Fruit fly (Drosophila melanogaster): Measurements from ENCODE around the gene CG4382.

The CG4382 gene

dm6 chr2L:9613006-9613690 lies 12.5 kb upstream of the CG4382 start, which contains the start of gene Trx2:
Trx2 (plus strand) TSS chr2L:9613166.
- TF ChIP-seq insv (optimal IDR thresholded peaks at IDR 0.05) (no peak), psq (optimal IDR thresholded peaks at IDR 0.05) (no peak), Sin3A (optimal IDR thresholded peaks at IDR 0.05) (no peak), Myc (optimal IDR thresholded peaks at IDR 0.05) (no peak), ttk (optimal IDR thresholded peaks at IDR 0.05) (no peak), h (optimal IDR thresholded peaks at IDR 0.05) (no peak)

dm6 chr2L:9612654-9613005 lies 12.0 kb upstream of the CG4382 start:
- TF ChIP-seq Sin3A (optimal IDR thresholded peaks at IDR 0.05) (no peak), ttk (optimal IDR thresholded peaks at IDR 0.05) (no peak), h (optimal IDR thresholded peaks at IDR 0.05) (no peak), Myc (optimal IDR thresholded peaks at IDR 0.05) (no peak), psq (optimal IDR thresholded peaks at IDR 0.05) (no peak), insv (optimal IDR thresholded peaks at IDR 0.05) (no peak)

dm6 chr2L:9609337-9609856 lies 8.7 kb upstream of the CG4382 start:
- TF ChIP-seq insv (optimal IDR thresholded peaks at IDR 0.05): no peak
- no peak for TF ChIP-seq Sin3A (optimal IDR thresholded peaks at IDR 0.05)
- TF ChIP-seq ttk (optimal IDR thresholded peaks at IDR 0.05): no peak
- TF ChIP-seq Myc (optimal IDR thresholded peaks at IDR 0.05): no peak
- TF ChIP-seq h (optimal IDR thresholded peaks at IDR 0.05): no peak
- no peak for TF ChIP-seq psq (optimal IDR thresholded peaks at IDR 0.05)

- TF ChIP-seq Sin3A (optimal IDR thresholded peaks at IDR 0.05): no peak
- no peak for TF ChIP-seq ttk (optimal IDR thresholded peaks at IDR 0.05)
- TF ChIP-seq h (optimal IDR thresholded peaks at IDR 0.05): no peak
- TF ChIP-seq insv (optimal IDR thresholded peaks at IDR 0.05): no peak
- no peak for TF ChIP-seq psq (optimal IDR thresholded peaks at IDR 0.05)
Measured at dm6 chr2L:9607997-9608563, 7.4 kb upstream of the CG4382 start, which contains the start of gene gcm2. gcm2 (plus strand) TSS chr2L:9608562.

- TF ChIP-seq h (optimal IDR thresholded peaks at IDR 0.05) (no peak), ttk (optimal IDR thresholded peaks at IDR 0.05) (no peak), Sin3A (optimal IDR thresholded peaks at IDR 0.05) (no peak), insv (optimal IDR thresholded peaks at IDR 0.05) (no peak), Myc (optimal IDR thresholded peaks at IDR 0.05) (no peak), psq (optimal IDR thresholded peaks at IDR 0.05) (no peak)
Measured at dm6 chr2L:9602103-9602502, 1.4 kb upstream of the CG4382 start.

- TF ChIP-seq h (optimal IDR thresholded peaks at IDR 0.05): no peak
- TF ChIP-seq Sin3A (optimal IDR thresholded peaks at IDR 0.05): no peak
- TF ChIP-seq insv (optimal IDR thresholded peaks at IDR 0.05): no peak
- no peak for TF ChIP-seq psq (optimal IDR thresholded peaks at IDR 0.05)
- no peak for TF ChIP-seq ttk (optimal IDR thresholded peaks at IDR 0.05)
- TF ChIP-seq Myc (optimal IDR thresholded peaks at IDR 0.05): no peak
Measured at dm6 chr2L:9601220-9601619, 548 bp upstream of the CG4382 start.

dm6 chr2L:9598390-9598789 lies 2.3 kb downstream of the CG4382 start:
- no peak for TF ChIP-seq Sin3A (optimal IDR thresholded peaks at IDR 0.05)

- TF ChIP-seq psq (optimal IDR thresholded peaks at IDR 0.05): no peak
- no peak for TF ChIP-seq insv (optimal IDR thresholded peaks at IDR 0.05)
- TF ChIP-seq ttk (optimal IDR thresholded peaks at IDR 0.05): no peak
- no peak for TF ChIP-seq Sin3A (optimal IDR thresholded peaks at IDR 0.05)
- TF ChIP-seq h (optimal IDR thresholded peaks at IDR 0.05): no peak
- TF ChIP-seq Myc (optimal IDR thresholded peaks at IDR 0.05): no peak
Measured at dm6 chr2L:9594625-9595300, 5.9 kb downstream of the CG4382 start.

dm6 chr2L:9591146-9591545 lies 9.5 kb downstream of the CG4382 start:
- TF ChIP-seq h (optimal IDR thresholded peaks at IDR 0.05) (no peak), insv (optimal IDR thresholded peaks at IDR 0.05) (no peak), Sin3A (optimal IDR thresholded peaks at IDR 0.05) (no peak), psq (optimal IDR thresholded peaks at IDR 0.05) (no peak), Myc (optimal IDR thresholded peaks at IDR 0.05) (no peak), ttk (optimal IDR thresholded peaks at IDR 0.05) (no peak)

- TF ChIP-seq Myc (optimal IDR thresholded peaks at IDR 0.05) (no peak), psq (optimal IDR thresholded peaks at IDR 0.05) (no peak), insv (optimal IDR thresholded peaks at IDR 0.05) (no peak), Sin3A (optimal IDR thresholded peaks at IDR 0.05) (no peak), ttk (optimal IDR thresholded peaks at IDR 0.05) (no peak), h (optimal IDR thresholded peaks at IDR 0.05) (no peak)
Measured at dm6 chr2L:9589176-9589575, 11.5 kb downstream of the CG4382 start, which contains the start of gene CG3841. CG3841 (plus strand) TSS chr2L:9589476.

dm6 chr2L:9585942-9586341 lies 14.7 kb downstream of the CG4382 start:
- TF ChIP-seq Sin3A (optimal IDR thresholded peaks at IDR 0.05) (no peak), insv (optimal IDR thresholded peaks at IDR 0.05) (no peak), Myc (optimal IDR thresholded peaks at IDR 0.05) (no peak), psq (optimal IDR thresholded peaks at IDR 0.05) (no peak), ttk (optimal IDR thresholded peaks at IDR 0.05) (no peak), h (optimal IDR thresholded peaks at IDR 0.05) (no peak)

- TF ChIP-seq ttk (optimal IDR thresholded peaks at IDR 0.05) (no peak), h (optimal IDR thresholded peaks at IDR 0.05) (no peak), insv (optimal IDR thresholded peaks at IDR 0.05) (no peak), psq (optimal IDR thresholded peaks at IDR 0.05) (no peak), Myc (optimal IDR thresholded peaks at IDR 0.05) (no peak), Sin3A (optimal IDR thresholded peaks at IDR 0.05) (no peak)
Measured at dm6 chr2L:9584098-9584703, 16.5 kb downstream of the CG4382 start.
